Worm (Caenorhabditis elegans): Measurements from ENCODE around the gene D2096.10.

- no peak for TF ChIP-seq hmbx-1 (tag; optimal IDR thresholded peaks at IDR 0.05)
- TF ChIP-seq tbx-37 (GFP tag; conservative IDR thresholded peaks at IDR 0.05) = no peak
Observed at ce11 chrIV:8363163-8363562, 25.9 kb downstream of the D2096.10 start, which contains the start of gene D2096.12.

Measured in whole organism, early embryonic.